Fruit fly (Drosophila melanogaster): Measurements from ENCODE around the gene CG31111.

Gene CG31111

DNA sequence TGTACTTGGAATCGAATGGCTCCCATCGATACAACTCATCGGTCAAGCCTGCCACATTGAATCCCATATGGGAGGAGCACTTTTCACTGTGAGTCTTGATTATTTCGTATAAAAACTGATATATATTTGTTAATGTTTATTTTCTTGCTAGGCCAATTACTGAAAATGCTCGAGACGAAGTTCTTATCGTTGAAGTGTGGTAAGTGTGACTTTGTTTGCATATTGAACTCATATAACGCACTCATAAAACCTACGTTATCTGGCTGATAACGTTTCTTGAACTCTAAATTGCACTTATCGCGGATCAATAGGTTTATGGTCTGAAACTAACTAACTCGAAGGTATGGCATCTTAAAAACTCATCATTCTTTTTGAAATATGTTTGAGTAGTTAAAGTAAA lies 4.5 kb upstream of the CG31111 start:
- TF ChIP-seq CHES-1-like (GFP tag; optimal IDR thresholded peaks at IDR 0.05) (no peak), sug (tag; optimal IDR thresholded peaks at IDR 0.05) (no peak), Vsx1 (GFP tag; optimal IDR thresholded peaks at IDR 0.05) (peak; percentile 71), CG31224 (GFP tag; IDR thresholded peaks at IDR 0.05) (no peak), CG2889 (GFP tag; IDR thresholded peaks at IDR 0.05) (no peak), CG4854 (GFP tag; optimal IDR thresholded peaks at IDR 0.05) (no peak), Pdp1 (GFP tag; optimal IDR thresholded peaks at IDR 0.05) (peak in 1 of 2 experiments; percentile 54), HmgD (GFP tag; optimal IDR thresholded peaks at IDR 0.05) (no peak)

- peak in 1 of 2 experiments; percentile 69 for TF ChIP-seq eve (GFP tag; optimal IDR thresholded peaks at IDR 0.05)
- TF ChIP-seq kah (GFP tag; optimal IDR thresholded peaks at IDR 0.05), result peak; percentile 97
- no peak for TF ChIP-seq jing (GFP tag; optimal IDR thresholded peaks at IDR 0.05)
- no peak for TF ChIP-seq CG2202 (tag; optimal IDR thresholded peaks at IDR 0.05)
- peak; percentile 52 for TF ChIP-seq cg (GFP tag; optimal IDR thresholded peaks at IDR 0.05)
- TF ChIP-seq dan (GFP tag; IDR thresholded peaks at IDR 0.05), result no peak
- TF ChIP-seq kay (GFP tag; optimal IDR thresholded peaks at IDR 0.05), result peak; percentile 8
- TF ChIP-seq Trl (optimal IDR thresholded peaks at IDR 0.05), result peak in 1 of 2 experiments; percentile 35
- no peak for TF ChIP-seq Trl (GFP tag; optimal IDR thresholded peaks at IDR 0.05)
- TF ChIP-seq CTCF (GFP tag; optimal IDR thresholded peaks at IDR 0.05), result no peak
- no peak for TF ChIP-seq CG9797 (GFP tag; optimal IDR thresholded peaks at IDR 0.05)
- no peak for TF ChIP-seq Max (GFP tag; optimal IDR thresholded peaks at IDR 0.05)
- TF ChIP-seq crol (GFP tag; IDR thresholded peaks at IDR 0.05), result no peak
- peak; percentile 44; the same call in 1 of the 2 replicates for TF ChIP-seq Rfx (GFP tag; IDR thresholded peaks at IDR 0.05)
- no peak for TF ChIP-seq zfh2 (GFP tag; optimal IDR thresholded peaks at IDR 0.05)
- TF ChIP-seq grn (GFP tag; optimal IDR thresholded peaks at IDR 0.05), result peak; percentile 65
- peak; percentile 28 for TF ChIP-seq scrt (GFP tag; optimal IDR thresholded peaks at IDR 0.05)
- TF ChIP-seq CG34376 (GFP tag; optimal IDR thresholded peaks at IDR 0.05), result peak; percentile 14
- peak; percentile 93 for TF ChIP-seq CG12769 (tag; optimal IDR thresholded peaks at IDR 0.05)
- no peak for TF ChIP-seq CG4328 (GFP tag; optimal IDR thresholded peaks at IDR 0.05)
- TF ChIP-seq Chrac-16 (GFP tag; optimal IDR thresholded peaks at IDR 0.05), result no peak
- TF ChIP-seq CG7745 (tag; optimal IDR thresholded peaks at IDR 0.05), result no peak
- TF ChIP-seq ci (GFP tag; IDR thresholded peaks at IDR 0.05), result 0 out of 3 replicates have a peak, but pooled peaks have one; percentile 13
Observed at dm6 chr3R:25056488-25057157, 646 bp upstream of the CG31111 start.

DNA sequence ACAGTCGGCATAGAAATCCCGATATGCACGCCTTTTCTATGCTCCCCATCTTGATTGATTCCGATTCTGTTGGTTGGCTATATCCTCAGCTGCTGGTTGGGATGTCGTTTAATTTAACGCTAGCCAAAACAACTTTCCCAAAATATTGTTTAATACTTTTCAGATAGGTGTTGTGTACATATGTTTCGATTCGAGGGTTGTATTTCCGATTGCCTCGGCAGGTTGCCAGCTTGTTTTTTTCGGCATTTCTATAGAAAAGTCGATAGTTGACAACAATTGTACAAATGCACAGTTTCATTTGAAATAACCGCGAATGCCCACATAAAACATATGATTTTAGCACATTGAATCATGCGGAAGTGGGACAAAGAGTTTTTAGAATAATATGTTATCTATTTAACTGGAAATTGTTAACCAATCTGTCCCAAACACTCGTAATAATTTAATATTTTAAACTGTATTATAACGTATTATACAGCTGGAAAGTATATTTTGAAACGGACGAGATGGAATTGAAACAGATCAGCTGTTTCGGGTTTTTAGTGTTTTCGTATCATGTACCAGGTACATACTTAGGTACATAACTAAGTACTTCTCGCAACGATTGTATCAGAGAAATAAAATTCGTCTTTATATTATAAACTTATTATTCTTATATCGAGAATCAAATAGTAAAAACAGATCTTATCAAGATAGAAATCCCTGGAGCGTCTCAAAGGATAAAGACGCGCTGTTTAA lies 1.4 kb downstream of the CG31111 start, which contains the start of gene CG31109:
Gene CG31109 (minus strand): TSS at position 203 of the 738 bp plus-strand sequence.
- TF ChIP-seq aop (GFP tag; IDR thresholded peaks at IDR 0.05) (no peak), CG5180 (GFP tag; optimal IDR thresholded peaks at IDR 0.05) (no peak), CG2712 (tag; optimal IDR thresholded peaks at IDR 0.05) (peak; percentile 32), chm (GFP tag; IDR thresholded peaks at IDR 0.05) (no peak), Gug (GFP tag; IDR thresholded peaks at IDR 0.05) (no peak), CG32767 (GFP tag; IDR thresholded peaks at IDR 0.05) (0 out of 2 replicates have a peak, but pooled peaks have one; percentile 23), YL-1 (GFP tag; optimal IDR thresholded peaks at IDR 0.05) (peak; percentile 54), CG8765 (GFP tag; IDR thresholded peaks at IDR 0.05) (no peak), salm (tag; optimal IDR thresholded peaks at IDR 0.05) (no peak), Dll (GFP tag; IDR thresholded peaks at IDR 0.05; ENCODE audit: partially characterized antibody) (peak; percentile 50; the same call in 1 of the 4 replicates), CG31365 (tag; optimal IDR thresholded peaks at IDR 0.05) (no peak), CG7271 (tag; optimal IDR thresholded peaks at IDR 0.05) (no peak), Adf1 (GFP tag; IDR thresholded peaks at IDR 0.05) (no peak), Hand (GFP tag; optimal IDR thresholded peaks at IDR 0.05) (no peak), CG31388 (GFP tag; optimal IDR thresholded peaks at IDR 0.05) (no peak), CG2678 (tag; optimal IDR thresholded peaks at IDR 0.05) (peak; percentile 24), HLH3B (GFP tag; IDR thresholded peaks at IDR 0.05) (no peak), CG14860 (GFP tag; IDR thresholded peaks at IDR 0.05; ENCODE audit: partially characterized antibody) (no peak)
